Worm (Caenorhabditis elegans) whole organism, L4 larva: ENCODE data around the gene Y110A2AL.1.

Experiments used
- ZK546.5 ChIP-seq, 2 experiments: sonication (generic microtip); optimal IDR thresholded peaks; 2 replicates each; lab custom pipeline; 2017; ENCODE audit warnings: missing biosample characterization in 2 of 2, missing genetic modification characterization in 2 of 2
- aly-2 ChIP-seq: sonication (generic microtip); optimal IDR thresholded peaks from 2 replicates; lab custom pipeline; 2018; ENCODE audit warnings: missing biosample characterization, missing genetic modification characterization
- ceh-28 ChIP-seq: fragments of 150-350 bp; optimal IDR thresholded peaks from 2 replicates; lab custom pipeline; 2014; ENCODE audit warnings: missing biosample characterization, missing genetic modification reagents, missing genetic modification characterization
- ceh-44 ChIP-seq: fragments of 200-800 bp; sonication (Bioruptor generic); IDR thresholded peaks from 2 replicates; pipeline ENCODE4 v1.3.6; 2022; ENCODE audit warnings: missing genetic modification reagents, missing genetic modification characterization, missing compliant biosample characterization
- cey-2 ChIP-seq: sonication (generic microtip); optimal IDR thresholded peaks from 3 replicates; lab custom pipeline; 2017; ENCODE audit warnings: missing genetic modification characterization, mild to moderate bottlenecking, missing compliant biosample characterization, antibody characterized with exemption, borderline replicate concordance; ENCODE audit not compliant: insufficient read depth
- dmd-9 ChIP-seq: fragments of 200-800 bp; sonication (Bioruptor generic); IDR thresholded peaks from 2 replicates; pipeline ENCODE4 v1.3.6; 2022; ENCODE audit warnings: missing genetic modification reagents, missing genetic modification characterization, missing compliant biosample characterization
- hlh-30 ChIP-seq: sonication (generic microtip); optimal IDR thresholded peaks from 2 replicates; lab custom pipeline; 2017; ENCODE audit warnings: antibody characterized with exemption, mild to moderate bottlenecking, missing genetic modification characterization, missing compliant biosample characterization; ENCODE audit not compliant: insufficient read depth
- lin-39 ChIP-seq: fragments of 150-350 bp; optimal IDR thresholded peaks from 2 replicates; lab custom pipeline; 2014; ENCODE audit warnings: missing biosample characterization, missing genetic modification reagents, missing genetic modification characterization
- nhr-237 ChIP-seq: sonication (generic microtip); optimal IDR thresholded peaks from 2 replicates; lab custom pipeline; 2017; ENCODE audit warnings: missing biosample characterization, missing genetic modification characterization
- nhr-25 ChIP-seq: sonication (generic microtip); optimal IDR thresholded peaks from 2 replicates; lab custom pipeline; 2017; ENCODE audit warnings: missing genetic modification characterization, mild to moderate bottlenecking, missing compliant biosample characterization, antibody characterized with exemption, moderate library complexity, borderline replicate concordance; ENCODE audit not compliant: insufficient read depth
- set-16 ChIP-seq: fragments of 200-800 bp; sonication (Bioruptor generic); IDR thresholded peaks from 2 replicates; pipeline ENCODE4 v1.3.6; 2022; ENCODE audit warnings: missing genetic modification reagents, missing genetic modification characterization, missing compliant biosample characterization
- snpc-4 ChIP-seq: fragments of 150-350 bp; optimal IDR thresholded peaks from 2 replicates; lab custom pipeline; 2014; ENCODE audit warnings: missing biosample characterization, missing genetic modification characterization

DNA sequence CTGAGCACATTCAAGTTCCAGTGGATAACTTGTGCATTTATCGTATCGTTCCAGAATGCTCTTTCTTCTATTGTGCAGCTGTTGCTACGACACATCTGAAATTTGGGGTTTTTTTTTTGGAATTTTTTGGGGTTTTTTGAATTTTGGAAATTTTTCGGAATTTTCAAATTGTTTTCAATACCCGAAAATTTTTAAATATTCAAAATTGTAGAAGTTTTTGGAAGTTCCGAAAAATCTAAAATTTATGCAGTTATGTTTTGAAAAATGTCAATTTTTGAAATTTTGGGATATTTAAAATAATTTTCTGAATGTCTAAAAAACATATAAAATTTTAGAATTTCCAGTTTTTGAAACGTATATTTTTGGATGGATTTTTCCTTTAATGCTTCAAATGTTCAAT is 3.1 kb upstream of the Y110A2AL.1 start, which contains the start of gene Y110A2AL.10:
- TF ChIP-seq snpc-4 (no peak), lin-39 (tag; lab: Kevin White, UChicago) (no peak), ZK546.5 (tag; optimal IDR thresholded peaks at IDR 0.05; lab: Kevin White, UChicago) (no peak), nhr-237 (no peak), aly-2 (no peak), ceh-44 (GFP tag; lab: Robert Waterston, UW) (no peak), nhr-25 (tag; lab: Kevin White, UChicago) (no peak), cey-2 (no peak), dmd-9 (GFP tag; lab: Robert Waterston, UW) (no peak), hlh-30 (tag; lab: Kevin White, UChicago) (no peak), set-16 (no peak), ceh-28 (no peak)
